Fruit fly (Drosophila melanogaster) ovary, adult (tissue): ENCODE measurements around the gene CG13731.
A peak's percentile ranks its signal among the peaks of the same experiment; 100 is the strongest.

Experiments used
- CG17801 ChIP-seq: fragments of 200-800 bp; optimal IDR thresholded peaks from 2 replicates; lab custom pipeline; 2019; ENCODE audit warnings: missing biosample characterization, mild to moderate bottlenecking, missing genetic modification characterization, moderate library complexity; ENCODE audit not compliant: partially characterized antibody

CG13731 gene

DNA sequence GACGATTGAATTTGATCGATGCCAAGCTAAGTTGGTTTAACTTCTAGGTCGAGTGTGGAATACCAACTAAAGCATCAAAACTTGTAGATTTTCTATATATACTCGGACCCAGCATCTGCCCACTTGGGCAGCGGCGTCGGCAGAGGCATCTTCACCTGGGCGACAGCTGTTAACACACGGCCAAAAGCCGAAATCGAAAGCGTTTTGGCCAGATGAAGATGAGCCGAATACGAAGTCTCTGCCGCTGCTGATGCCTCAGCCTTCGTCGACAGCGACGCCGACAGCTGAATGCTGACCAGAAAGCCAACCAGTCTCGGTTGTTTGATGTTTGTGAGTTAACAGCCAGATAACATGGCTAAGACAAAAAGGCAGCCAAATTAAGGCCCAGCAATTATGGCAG is at the start of gene CG13731:
Gene CG13731, minus strand, starts transcription at position 62 of the 400 bp plus-strand sequence.
- no peak for TF ChIP-seq CG17801

DNA sequence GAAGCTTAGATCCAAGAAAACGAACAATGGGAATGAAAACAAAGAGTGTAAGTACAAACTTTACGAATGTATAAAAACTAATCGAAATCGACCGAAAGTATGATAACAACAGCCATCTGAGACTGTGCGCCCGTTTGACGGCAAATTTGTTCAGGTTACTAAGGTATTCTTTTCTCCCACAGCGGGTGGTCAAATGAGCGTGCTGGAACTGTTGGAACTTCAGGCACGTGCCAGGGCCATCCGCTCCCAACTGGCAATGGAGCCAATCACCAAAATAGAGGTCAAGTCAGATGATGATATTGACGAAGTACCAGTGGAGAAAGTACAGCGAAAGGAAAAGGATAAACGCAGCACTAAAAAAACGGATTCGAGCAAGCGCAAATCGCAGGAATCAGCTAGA is 47.6 kb upstream of the CG13731 start, which contains the start of gene CG12229:
Gene CG12229, minus strand, starts transcription at position 101 of the 400 bp plus-strand sequence.
- TF ChIP-seq CG17801: no peak

DNA sequence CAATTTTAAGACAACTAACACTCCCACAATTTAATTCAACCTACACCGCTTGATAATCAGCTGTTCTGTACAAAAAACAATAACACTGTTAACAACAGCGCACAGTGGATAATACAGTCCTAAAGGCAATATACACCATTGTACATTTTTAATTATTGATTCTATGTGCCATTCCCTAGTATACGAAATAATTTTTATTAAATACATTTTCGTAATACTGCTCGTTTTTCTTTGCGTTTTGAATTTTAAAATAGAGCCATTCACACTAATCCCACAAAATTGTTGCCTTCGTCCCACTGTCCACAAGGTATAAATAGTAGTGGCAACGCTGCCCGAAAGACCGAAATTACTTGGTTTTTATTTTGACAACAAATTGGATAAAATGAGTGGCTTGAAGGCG is 44.8 kb upstream of the CG13731 start, which contains the start of the genes Coq4 and CG32176:
Gene Coq4, minus strand, starts transcription at position 67 of the 400 bp plus-strand sequence.
Gene CG32176, plus strand, starts transcription at position 314 of the 400 bp plus-strand sequence.
- peak; percentile 92 for TF ChIP-seq CG17801

DNA sequence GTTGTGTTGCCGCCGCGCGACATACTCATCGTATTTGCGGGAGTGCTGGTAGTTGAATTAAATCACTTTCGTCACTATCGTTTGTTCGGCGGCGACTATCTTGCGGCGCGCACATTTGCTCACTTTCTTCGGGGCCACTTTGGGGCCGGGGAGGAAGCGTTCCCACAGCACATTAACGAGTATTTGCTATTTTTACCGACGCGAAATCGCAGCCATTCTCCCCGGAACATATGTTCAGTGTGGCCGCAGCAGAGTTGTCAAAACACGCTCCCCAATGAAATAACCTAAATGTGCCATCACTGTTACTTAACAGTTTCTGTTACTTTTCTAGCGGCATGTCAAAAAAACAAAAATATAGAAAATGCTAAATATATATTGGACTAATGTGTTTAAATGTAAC is 44.2 kb upstream of the CG13731 start, which contains the start of gene frc:
Gene frc, minus strand, starts transcription at position 244 of the 400 bp plus-strand sequence.
- no peak for TF ChIP-seq CG17801

DNA sequence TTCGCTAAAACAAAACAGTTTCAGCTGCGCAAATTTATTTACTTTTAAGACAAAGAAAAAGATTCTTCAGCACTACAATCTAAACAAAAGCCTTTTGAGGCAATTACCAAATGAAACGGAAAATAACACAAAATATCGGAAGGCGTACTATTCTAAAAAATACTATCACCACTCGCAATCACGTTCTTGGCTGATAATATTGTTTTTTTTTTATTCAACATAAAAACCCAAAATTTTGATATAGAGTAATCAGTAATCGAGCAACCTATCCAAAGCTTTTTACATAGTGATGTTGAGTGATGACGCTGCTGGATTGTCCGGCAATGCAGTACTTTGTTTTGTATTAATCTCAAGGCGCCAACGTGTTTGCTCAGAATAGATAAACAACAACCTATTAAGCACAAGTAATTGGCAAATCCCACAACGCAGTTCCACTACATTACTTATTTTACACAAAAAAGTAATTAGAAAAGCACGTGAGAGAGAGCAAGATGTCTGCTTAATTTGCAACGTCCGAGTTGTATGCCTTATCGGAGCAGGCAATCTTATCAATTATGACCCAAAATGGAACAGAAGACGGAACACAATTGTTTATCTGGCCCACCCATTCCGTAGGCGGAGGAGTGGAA is 42.3 kb upstream of the CG13731 start:
- TF ChIP-seq CG17801: no peak

DNA sequence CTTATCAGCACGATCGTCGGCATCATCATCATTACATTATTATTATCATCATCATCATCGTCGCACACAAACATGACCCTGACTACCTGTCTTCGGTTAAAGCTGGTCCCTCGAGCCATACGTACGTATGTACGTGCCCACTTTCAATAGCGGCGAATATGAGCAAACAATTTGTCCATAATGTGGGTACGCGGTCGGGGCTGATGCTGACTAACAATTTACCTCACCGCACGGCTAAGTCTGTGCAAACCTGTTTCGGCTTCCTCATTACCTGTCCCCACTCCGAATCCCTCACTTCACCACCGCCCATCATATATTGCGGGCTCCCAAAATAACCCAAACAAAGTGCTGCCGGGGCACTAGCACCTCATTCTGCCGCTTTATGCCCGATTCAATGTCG is 41.6 kb upstream of the CG13731 start:
- no peak for TF ChIP-seq CG17801

DNA sequence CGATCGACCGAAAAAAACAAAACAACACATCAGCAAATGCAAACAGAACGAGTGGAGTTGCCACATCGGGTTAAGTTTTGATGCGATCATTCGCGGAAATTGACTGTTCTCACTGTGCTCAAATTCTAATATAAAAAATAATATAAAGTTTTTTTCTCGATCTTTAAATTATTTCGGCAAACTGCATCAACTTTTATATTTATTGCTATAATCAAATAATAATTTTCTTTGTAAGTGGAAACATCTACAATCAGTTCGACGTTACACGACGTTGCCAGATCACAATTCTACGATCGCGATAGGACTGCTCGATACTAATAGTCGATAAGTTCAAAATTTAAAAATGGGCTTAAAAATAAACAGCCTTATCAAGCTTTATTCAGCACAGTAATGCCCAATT is 40.0 kb upstream of the CG13731 start, which contains the start of gene Gorab:
Gene Gorab, minus strand, starts transcription at position 58 of the 400 bp plus-strand sequence.
- TF ChIP-seq CG17801: peak; percentile 74

DNA sequence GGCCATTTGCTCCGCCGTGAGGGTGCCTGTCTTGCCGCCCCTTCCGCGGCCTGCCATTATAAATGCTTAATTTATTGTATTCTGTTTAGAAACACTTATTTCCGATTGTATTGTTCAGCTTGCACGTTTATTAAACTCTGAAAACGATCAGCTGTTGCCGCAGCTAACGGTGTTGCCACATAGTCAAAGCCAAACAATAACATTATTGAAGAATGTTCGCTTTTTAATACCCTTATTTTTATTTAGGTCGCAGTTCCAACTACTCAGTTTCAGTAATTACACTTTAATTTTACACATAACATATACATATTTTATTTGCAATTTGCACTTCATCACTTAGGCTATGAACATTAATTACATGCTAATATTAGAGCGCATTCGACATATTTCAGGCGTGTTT is 38.3 kb upstream of the CG13731 start, which contains the start of gene Polr3G:
Gene Polr3G, minus strand, starts transcription at position 118 of the 400 bp plus-strand sequence.
- TF ChIP-seq CG17801: peak; percentile 18

DNA sequence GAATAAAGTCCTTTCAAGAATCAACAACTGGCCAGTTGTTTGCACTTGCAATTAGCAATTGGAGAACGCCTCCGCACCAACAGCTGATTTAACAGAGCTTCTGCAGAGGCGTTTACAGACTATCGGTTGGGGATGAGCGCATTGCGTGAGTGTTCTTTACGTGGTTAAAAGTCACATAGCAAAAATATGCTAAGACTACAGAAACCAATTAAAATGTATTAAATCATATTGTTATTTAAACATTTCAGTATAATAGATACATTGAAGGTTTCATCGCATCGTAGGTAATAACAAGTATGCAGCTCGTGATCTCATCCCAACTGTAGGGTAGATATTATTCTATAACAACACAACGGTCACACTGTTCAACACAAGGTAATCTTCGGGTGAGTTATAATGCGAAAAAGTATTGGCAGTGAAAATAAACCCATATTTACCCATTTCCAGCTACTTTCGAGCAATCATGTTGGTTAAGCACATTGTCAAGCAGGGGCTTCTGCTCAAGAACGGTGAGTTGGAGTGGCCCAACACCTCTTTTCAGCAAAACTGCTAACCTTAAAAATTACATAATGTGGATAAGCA is 36.5 kb upstream of the CG13731 start, which contains the start of the genes Sec3 and COX7B:
Gene Sec3, minus strand, starts transcription at position 86 of the 582 bp plus-strand sequence.
Gene COX7B, plus strand, starts transcription at position 346 of the 582 bp plus-strand sequence.
- TF ChIP-seq CG17801: peak; percentile 84

DNA sequence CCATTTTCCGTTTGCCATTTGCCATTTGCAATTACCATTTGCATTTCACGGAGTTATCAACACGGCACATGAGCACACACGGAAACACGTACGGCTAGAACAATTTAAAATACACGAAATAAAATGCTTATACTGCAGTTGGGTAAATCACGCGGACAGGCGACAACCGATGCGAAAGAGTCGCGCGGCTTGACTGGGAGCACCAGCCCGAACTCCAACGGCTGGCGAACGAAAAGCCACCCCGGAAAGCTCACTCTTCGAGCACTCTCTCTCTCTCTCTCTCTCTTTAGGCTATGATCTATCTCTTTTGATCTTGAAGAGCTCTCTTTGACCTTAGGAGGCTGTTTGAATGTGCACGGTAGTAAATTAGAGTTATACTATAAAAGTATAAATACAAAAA is 32.6 kb upstream of the CG13731 start, which contains the start of gene blot:
Gene blot, minus strand, starts transcription at position 196 of the 400 bp plus-strand sequence.
- peak; percentile 54 for TF ChIP-seq CG17801

DNA sequence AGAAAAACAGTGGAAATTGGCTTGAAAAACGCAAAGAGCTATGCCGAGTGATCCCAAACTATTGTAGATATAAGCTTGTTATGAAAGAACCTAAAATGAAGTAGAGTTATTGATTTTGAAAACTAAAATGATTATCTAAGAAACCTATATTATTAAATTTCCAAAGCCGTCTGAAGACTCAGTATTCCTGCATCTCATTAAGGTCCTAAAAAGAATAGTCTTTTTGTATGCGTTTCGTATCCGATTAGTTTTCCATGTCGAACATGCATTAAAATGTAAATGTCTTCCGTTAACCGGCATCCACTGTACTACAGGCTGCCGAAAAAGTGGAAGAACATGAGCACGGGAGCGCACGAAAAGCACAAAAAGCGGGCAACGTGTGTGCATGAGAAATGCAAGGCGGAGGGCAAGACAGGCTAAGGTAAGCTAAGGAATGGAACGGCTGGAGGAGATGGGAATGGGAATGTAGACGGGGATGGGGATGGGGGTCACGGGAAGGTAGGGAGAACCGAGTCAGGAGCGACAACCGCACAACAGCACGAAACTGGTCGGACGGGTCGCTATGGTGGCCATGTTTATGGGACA is 31.9 kb upstream of the CG13731 start:
- peak; percentile 22 for TF ChIP-seq CG17801

DNA sequence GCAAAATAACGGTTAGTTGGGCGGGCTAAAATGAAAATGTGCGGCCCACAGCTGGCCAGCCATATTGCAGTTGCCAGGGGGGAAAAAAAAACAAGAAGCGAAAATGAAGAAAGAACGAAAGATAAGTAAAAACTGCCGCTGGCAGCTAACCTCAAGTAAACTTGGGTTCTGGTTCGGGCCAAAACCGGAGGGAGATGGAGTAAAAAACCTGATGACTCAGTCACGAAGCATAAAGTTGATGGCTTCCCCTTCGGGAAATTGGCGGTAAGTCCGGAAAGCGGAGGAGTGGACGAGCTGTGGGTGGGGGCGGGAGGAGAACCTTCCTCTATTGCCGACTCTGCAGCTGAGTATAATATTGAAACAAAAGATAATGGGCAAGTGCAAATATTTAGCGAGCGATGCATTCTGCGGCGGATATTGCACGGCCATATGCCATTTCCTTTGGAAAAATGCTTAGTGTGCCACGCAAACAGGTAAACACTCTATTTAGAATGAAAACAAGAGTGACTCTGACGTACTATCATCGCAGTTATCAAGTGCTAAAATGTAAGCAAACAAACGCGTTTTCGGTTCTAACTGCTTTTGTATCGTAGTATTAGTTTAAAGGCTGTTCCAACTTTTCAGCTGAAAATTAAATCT is 30.5 kb upstream of the CG13731 start:
- TF ChIP-seq CG17801: no peak

DNA sequence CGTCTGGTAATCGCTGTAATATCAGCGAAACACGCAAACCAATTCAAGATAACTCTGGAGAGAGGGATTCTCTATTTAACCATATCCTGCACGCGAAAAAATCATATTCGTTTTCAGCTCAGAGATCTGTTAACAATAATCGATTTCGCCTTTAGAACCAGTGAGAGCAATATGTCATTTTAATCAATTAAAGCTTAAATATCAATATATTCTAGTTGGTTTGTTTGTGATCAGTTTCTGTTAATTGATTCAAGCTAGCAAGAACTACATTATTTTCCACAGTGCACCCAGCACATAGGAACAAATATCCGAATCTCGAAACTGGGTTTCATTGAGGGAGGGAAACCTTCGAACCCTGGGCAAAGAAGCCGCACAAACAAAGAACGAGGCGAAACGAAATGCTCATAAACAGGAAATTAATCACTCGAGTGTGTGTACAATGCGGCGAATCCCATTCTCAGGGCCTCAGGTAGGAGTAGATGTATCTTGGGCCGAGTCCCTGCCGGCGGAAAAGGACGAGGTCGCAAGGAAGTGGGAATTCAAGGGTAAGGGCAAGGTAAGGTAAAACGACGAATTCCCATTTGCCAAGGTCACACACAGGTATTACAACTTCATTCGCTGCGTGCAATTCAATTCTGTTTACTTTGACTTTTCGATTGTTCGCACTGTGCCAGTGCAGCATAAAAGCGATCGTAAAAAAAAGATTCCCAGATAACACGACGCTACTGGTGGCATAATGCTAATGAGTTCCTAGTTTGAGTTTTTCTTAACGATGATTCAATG is 27.4 kb upstream of the CG13731 start:
- TF ChIP-seq CG17801: no peak

DNA sequence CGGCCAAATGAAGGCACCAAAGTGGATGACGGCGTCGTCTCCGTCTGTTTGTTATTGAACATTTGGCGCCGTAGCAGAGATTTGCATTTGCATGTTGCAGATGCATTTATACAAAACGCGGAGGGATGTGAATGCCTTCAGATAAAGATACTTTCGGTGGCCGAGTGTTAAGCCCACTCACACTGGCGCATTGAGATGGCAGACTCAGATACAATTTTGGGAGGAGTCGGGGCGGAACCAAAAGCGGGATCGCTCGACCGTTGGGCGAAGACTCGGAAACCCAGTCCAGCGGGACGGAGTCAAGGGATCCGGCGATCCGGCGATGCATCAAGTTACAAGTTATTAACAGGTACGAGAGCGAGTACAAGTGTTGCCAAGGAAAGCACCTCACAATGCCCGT is 23.4 kb upstream of the CG13731 start:
- TF ChIP-seq CG17801: no peak

DNA sequence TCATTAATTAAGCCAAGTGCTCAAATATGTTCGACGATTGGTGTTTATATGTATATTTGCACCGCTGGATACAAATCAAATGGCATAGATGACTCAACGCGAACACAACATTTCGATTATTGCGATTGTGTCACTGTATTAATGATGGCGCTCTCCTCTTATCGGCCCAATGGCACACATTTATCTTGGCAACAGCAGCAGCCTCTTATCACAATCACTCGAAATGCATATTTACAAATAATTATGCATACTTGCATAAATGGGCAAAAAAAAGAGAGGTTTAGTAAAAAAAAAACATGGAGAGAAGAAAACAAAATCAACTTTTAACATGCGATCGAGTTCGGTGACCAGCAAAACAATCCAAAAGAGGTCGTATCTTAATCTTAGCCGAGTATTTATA is 22.5 kb upstream of the CG13731 start:
- no peak for TF ChIP-seq CG17801
